Worm (Caenorhabditis elegans): ENCODE measurements around the gene tnt-4.

The tnt-4 gene

DNA sequence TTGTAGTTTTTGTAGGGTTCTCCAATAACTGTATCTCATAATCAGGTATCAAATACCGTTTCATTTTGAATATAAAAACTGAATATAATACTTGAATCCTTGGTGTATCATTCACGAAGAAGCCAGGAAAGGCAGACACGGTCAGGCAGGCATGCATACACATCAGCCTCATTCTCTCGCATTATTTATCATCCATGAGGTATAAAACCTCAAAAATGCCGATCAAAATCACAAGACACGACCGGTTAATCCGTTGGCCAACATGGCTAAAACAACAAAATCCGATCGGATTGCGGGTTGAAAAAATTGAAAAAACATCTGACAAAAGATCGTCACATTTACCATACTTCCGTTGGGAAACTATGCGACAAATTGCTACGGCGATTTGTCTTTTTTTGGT lies 29.7 kb upstream of the tnt-4 start, which contains the start of gene F59A7.5:
TSS of gene F59A7.5 (plus strand) at position 301 of the 400 bp plus-strand sequence.
- TF ChIP-seq unc-62 (GFP tag; optimal IDR thresholded peaks at IDR 0.05 in 1 of 2) (peak in 1 of 2 experiments; percentile 13), unc-62 (tag; optimal IDR thresholded peaks at IDR 0.05) (no peak), daf-12 (tag; optimal IDR thresholded peaks at IDR 0.05) (no peak)

DNA sequence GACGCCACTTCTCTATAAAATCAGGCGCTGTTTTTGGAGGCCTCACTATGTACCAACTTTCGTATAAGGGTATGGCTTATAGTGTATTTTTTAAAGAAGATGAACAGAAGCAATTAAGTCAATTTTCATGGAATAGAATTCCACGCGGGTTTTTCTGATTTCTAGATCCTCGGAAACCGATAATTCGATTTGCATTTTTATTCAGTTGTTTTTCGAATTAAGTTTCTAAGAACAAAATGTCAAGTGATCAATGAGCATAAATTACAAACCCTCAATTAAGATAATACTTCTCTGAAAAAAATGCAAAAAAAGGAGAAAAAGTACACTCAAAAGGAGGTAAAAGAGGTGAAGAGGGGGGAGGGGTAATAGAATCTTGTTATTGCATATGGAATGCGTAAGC lies 28.6 kb upstream of the tnt-4 start:
- TF ChIP-seq lin-1 (GFP tag; IDR thresholded peaks at IDR 0.05) = no peak
- no peak for TF ChIP-seq cey-2 (tag; optimal IDR thresholded peaks at IDR 0.05; ENCODE audit: borderline replicate concordance, insufficient read depth)
- TF ChIP-seq ctbp-1 (GFP tag; IDR thresholded peaks at IDR 0.05) = no peak
- no peak for TF ChIP-seq Y5F2A.4 (GFP tag; optimal IDR thresholded peaks at IDR 0.05)

DNA sequence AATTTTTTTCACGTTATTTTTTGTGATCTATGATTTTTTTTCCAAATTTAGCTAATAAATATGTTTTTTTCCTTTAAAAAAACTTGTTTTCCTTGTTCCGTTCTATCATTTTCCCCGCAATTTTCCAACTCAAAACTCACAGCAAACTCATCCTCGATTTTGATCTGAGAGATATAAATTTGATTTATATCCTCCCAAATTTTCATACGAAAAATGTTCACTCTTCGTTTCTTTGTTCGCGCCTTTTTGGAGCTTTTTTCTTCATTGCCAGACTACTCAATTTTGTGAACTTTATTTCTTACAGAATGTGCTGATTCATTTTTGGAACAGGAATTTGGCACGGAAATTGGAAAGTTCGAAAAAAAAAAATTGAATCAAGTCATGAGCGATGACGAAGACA lies 26.0 kb upstream of the tnt-4 start, which contains the start of gene F59A7.14:
TSS of gene F59A7.14 (plus strand) at position 301 of the 400 bp plus-strand sequence.
- TF ChIP-seq aha-1 (tag) = no peak
- TF ChIP-seq unc-130 (GFP tag; optimal IDR thresholded peaks at IDR 0.05) = no peak
- no peak for TF ChIP-seq nhr-25 (tag; optimal IDR thresholded peaks at IDR 0.05; ENCODE audit: borderline replicate concordance, insufficient read depth)
- no peak for TF ChIP-seq T26A8.4 (GFP tag; IDR thresholded peaks at IDR 0.05)
- TF ChIP-seq F44E2.7 (GFP tag; IDR thresholded peaks at IDR 0.05) = no peak
- no peak for TF ChIP-seq attf-4 (tag; optimal IDR thresholded peaks at IDR 0.05)
- TF ChIP-seq lir-3 (tag; optimal IDR thresholded peaks at IDR 0.05) = no peak
- no peak for TF ChIP-seq lim-7 (GFP tag; IDR thresholded peaks at IDR 0.05)
- no peak for TF ChIP-seq snpc-4 (tag; optimal IDR thresholded peaks at IDR 0.05)
- no peak for TF ChIP-seq ZK337.2 (GFP tag; IDR thresholded peaks at IDR 0.05)
- no peak for TF ChIP-seq nhr-237 (tag; optimal IDR thresholded peaks at IDR 0.05)
- no peak for TF ChIP-seq lin-13 (GFP tag; optimal IDR thresholded peaks at IDR 0.05)

DNA sequence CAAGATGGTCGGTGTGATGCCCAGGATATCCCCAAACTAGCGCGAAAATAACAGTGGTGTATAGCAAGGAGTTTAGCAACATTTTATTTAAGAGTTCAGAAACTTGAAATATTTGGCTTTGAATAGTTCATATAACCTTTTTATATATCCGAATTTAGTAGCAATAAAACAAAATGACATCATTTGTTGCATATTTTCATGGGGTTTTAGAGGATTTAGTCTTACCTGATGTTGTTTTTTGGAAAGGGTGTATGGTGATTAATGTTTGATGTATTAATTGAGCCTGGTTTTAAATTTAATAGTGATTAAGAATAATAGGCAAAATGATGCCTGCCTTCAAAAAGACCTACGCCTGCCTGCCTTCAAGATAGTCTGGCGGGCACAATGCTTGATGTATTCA lies 23.7 kb upstream of the tnt-4 start, which contains the start of gene F59A7.2:
TSS of gene F59A7.2 (minus strand) at position 101 of the 400 bp plus-strand sequence.
- no peak for TF ChIP-seq lin-29 (GFP tag; IDR thresholded peaks at IDR 0.05)
- TF ChIP-seq aha-1 (tag) = peak; percentile 16
- TF ChIP-seq ztf-11 (tag; optimal IDR thresholded peaks at IDR 0.05) = no peak
- no peak for TF ChIP-seq zip-2 (tag; optimal IDR thresholded peaks at IDR 0.05)
- TF ChIP-seq set-16 (GFP tag; IDR thresholded peaks at IDR 0.05) = no peak
- no peak for TF ChIP-seq dmd-8 (GFP tag; IDR thresholded peaks at IDR 0.05)
- TF ChIP-seq T20F7.1 (GFP tag; optimal IDR thresholded peaks at IDR 0.05) = no peak

DNA sequence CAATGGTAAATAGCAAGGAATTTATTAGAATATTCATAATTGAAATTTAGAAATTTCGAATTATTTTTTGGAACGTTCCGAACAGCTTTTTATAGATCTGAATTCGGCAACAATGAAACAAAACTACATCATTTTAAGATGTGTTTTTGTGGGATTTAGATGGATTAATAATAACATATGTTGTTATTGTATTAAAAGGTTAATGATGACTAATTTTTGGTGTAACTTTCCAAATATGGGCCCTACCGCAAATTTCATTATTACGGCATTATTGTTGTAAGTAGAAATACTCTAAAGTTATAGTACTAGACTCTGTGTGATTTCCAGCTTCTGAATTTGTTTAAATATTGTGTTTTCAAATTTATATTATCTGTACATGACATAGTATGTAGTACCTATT lies 21.1 kb upstream of the tnt-4 start, which contains the start of gene F59A7.11:
TSS of gene F59A7.11 (minus strand) at position 101 of the 400 bp plus-strand sequence.
- TF ChIP-seq snpc-4 (tag; optimal IDR thresholded peaks at IDR 0.05) (no peak), unc-62 (GFP tag; optimal IDR thresholded peaks at IDR 0.05 in 1 of 2) (no peak), unc-62 (tag; optimal IDR thresholded peaks at IDR 0.05) (no peak), ceh-20 (GFP tag; IDR thresholded peaks at IDR 0.05) (no peak), Y105C5A.15 (GFP tag; IDR thresholded peaks at IDR 0.05) (no peak), lin-29 (GFP tag; IDR thresholded peaks at IDR 0.05) (no peak), daf-19 (GFP tag; conservative IDR thresholded peaks at IDR 0.05) (no peak), nhr-28 (tag; optimal IDR thresholded peaks at IDR 0.05) (no peak), ceh-28 (tag; optimal IDR thresholded peaks at IDR 0.05) (no peak), ZK546.5 (tag; optimal IDR thresholded peaks at IDR 0.05) (no peak), lin-1 (GFP tag; IDR thresholded peaks at IDR 0.05) (no peak), attf-4 (tag; optimal IDR thresholded peaks at IDR 0.05) (no peak), tag-97 (GFP tag; IDR thresholded peaks at IDR 0.05) (no peak), cey-2 (tag; optimal IDR thresholded peaks at IDR 0.05; ENCODE audit: borderline replicate concordance, insufficient read depth) (no peak), F37D6.2 (tag; optimal IDR thresholded peaks at IDR 0.05) (no peak), rbr-2 (tag; optimal IDR thresholded peaks at IDR 0.05) (no peak)
